Fruit fly (Drosophila melanogaster): ENCODE results near the gene Ir67c.

The Ir67c gene

dm6 chr3L:10434005-10434404 is at the start of gene Ir67c:
Gene Ir67c (minus strand): TSS chr3L:10434105.
- TF ChIP-seq Dll (optimal IDR thresholded peaks at IDR 0.05) (no peak), CG8478 (optimal IDR thresholded peaks at IDR 0.05) (no peak), usp (GFP tag; optimal IDR thresholded peaks at IDR 0.05) (no peak), EcR (GFP tag; optimal IDR thresholded peaks at IDR 0.05) (no peak), pan (optimal IDR thresholded peaks at IDR 0.05) (no peak), psq (optimal IDR thresholded peaks at IDR 0.05) (no peak)

- TF ChIP-seq psq (optimal IDR thresholded peaks at IDR 0.05) (no peak), usp (GFP tag; optimal IDR thresholded peaks at IDR 0.05) (no peak), EcR (GFP tag; optimal IDR thresholded peaks at IDR 0.05) (no peak), pan (optimal IDR thresholded peaks at IDR 0.05) (no peak), CG8478 (optimal IDR thresholded peaks at IDR 0.05) (no peak), Dll (optimal IDR thresholded peaks at IDR 0.05) (no peak)
Measured at dm6 chr3L:10482477-10482876, 48.6 kb upstream of the Ir67c start.

- TF ChIP-seq psq (optimal IDR thresholded peaks at IDR 0.05) = no peak
- no peak for TF ChIP-seq EcR (GFP tag; optimal IDR thresholded peaks at IDR 0.05)
- no peak for TF ChIP-seq pan (optimal IDR thresholded peaks at IDR 0.05)
- no peak for TF ChIP-seq CG8478 (optimal IDR thresholded peaks at IDR 0.05)
- TF ChIP-seq Dll (optimal IDR thresholded peaks at IDR 0.05) = no peak
- no peak for TF ChIP-seq usp (GFP tag; optimal IDR thresholded peaks at IDR 0.05)
Measured at dm6 chr3L:10481112-10481511, 47.2 kb upstream of the Ir67c start, which contains the start of gene Rbfox1. Gene Rbfox1 (plus strand): TSS chr3L:10481412.

dm6 chr3L:10478214-10478613 is 44.3 kb upstream of the Ir67c start, which contains the start of gene CG46430:
Gene CG46430 (plus strand): TSS chr3L:10478514.
- TF ChIP-seq usp (GFP tag; optimal IDR thresholded peaks at IDR 0.05) (no peak), EcR (GFP tag; optimal IDR thresholded peaks at IDR 0.05) (no peak), CG8478 (optimal IDR thresholded peaks at IDR 0.05) (no peak), psq (optimal IDR thresholded peaks at IDR 0.05) (no peak), Dll (optimal IDR thresholded peaks at IDR 0.05) (no peak), pan (optimal IDR thresholded peaks at IDR 0.05) (no peak)

- TF ChIP-seq pan (optimal IDR thresholded peaks at IDR 0.05) (no peak), psq (optimal IDR thresholded peaks at IDR 0.05) (no peak), usp (GFP tag; optimal IDR thresholded peaks at IDR 0.05) (no peak), Dll (optimal IDR thresholded peaks at IDR 0.05) (no peak), EcR (GFP tag; optimal IDR thresholded peaks at IDR 0.05) (no peak), CG8478 (optimal IDR thresholded peaks at IDR 0.05) (no peak)
Measured at dm6 chr3L:10464887-10465286, 31.0 kb upstream of the Ir67c start, which contains the start of gene S-Lap3. Gene S-Lap3 (plus strand): TSS chr3L:10465187.

dm6 chr3L:10463051-10463866 is 29.4 kb upstream of the Ir67c start, which contains the start of the genes Gem3 and CG32061:
Gene Gem3 (minus strand): TSS chr3L:10463101.
Gene CG32061 (plus strand): TSS chr3L:10463816.
- TF ChIP-seq CG8478 (optimal IDR thresholded peaks at IDR 0.05) (no peak), EcR (GFP tag; optimal IDR thresholded peaks at IDR 0.05) (no peak), usp (GFP tag; optimal IDR thresholded peaks at IDR 0.05) (no peak), pan (optimal IDR thresholded peaks at IDR 0.05) (no peak)

- TF ChIP-seq CG8478 (optimal IDR thresholded peaks at IDR 0.05) (no peak), EcR (GFP tag; optimal IDR thresholded peaks at IDR 0.05) (no peak), Dll (optimal IDR thresholded peaks at IDR 0.05) (no peak), psq (optimal IDR thresholded peaks at IDR 0.05) (no peak), pan (optimal IDR thresholded peaks at IDR 0.05) (no peak), usp (GFP tag; optimal IDR thresholded peaks at IDR 0.05) (no peak)
Measured at dm6 chr3L:10459076-10459475, 25.2 kb upstream of the Ir67c start.

- TF ChIP-seq psq (optimal IDR thresholded peaks at IDR 0.05) (no peak), Dll (optimal IDR thresholded peaks at IDR 0.05) (no peak), EcR (GFP tag; optimal IDR thresholded peaks at IDR 0.05) (no peak), pan (optimal IDR thresholded peaks at IDR 0.05) (no peak), usp (GFP tag; optimal IDR thresholded peaks at IDR 0.05) (no peak), CG8478 (optimal IDR thresholded peaks at IDR 0.05) (no peak)
Measured at dm6 chr3L:10449725-10450124, 15.8 kb upstream of the Ir67c start.

- TF ChIP-seq Dll (optimal IDR thresholded peaks at IDR 0.05) (no peak), EcR (GFP tag; optimal IDR thresholded peaks at IDR 0.05) (no peak), psq (optimal IDR thresholded peaks at IDR 0.05) (no peak)
Measured at dm6 chr3L:10446998-10447397, 13.1 kb upstream of the Ir67c start.

dm6 chr3L:10443958-10444357 is 10.1 kb upstream of the Ir67c start:
- TF ChIP-seq Dll (optimal IDR thresholded peaks at IDR 0.05) = no peak
- no peak for TF ChIP-seq usp (GFP tag; optimal IDR thresholded peaks at IDR 0.05)
- no peak for TF ChIP-seq psq (optimal IDR thresholded peaks at IDR 0.05)
- no peak for TF ChIP-seq CG8478 (optimal IDR thresholded peaks at IDR 0.05)
- TF ChIP-seq EcR (GFP tag; optimal IDR thresholded peaks at IDR 0.05) = no peak
- TF ChIP-seq pan (optimal IDR thresholded peaks at IDR 0.05) = no peak

- no peak for TF ChIP-seq EcR (GFP tag; optimal IDR thresholded peaks at IDR 0.05)
- TF ChIP-seq Dll (optimal IDR thresholded peaks at IDR 0.05) = no peak
- TF ChIP-seq pan (optimal IDR thresholded peaks at IDR 0.05) = no peak
- TF ChIP-seq psq (optimal IDR thresholded peaks at IDR 0.05) = no peak
- TF ChIP-seq CG8478 (optimal IDR thresholded peaks at IDR 0.05) = no peak
- TF ChIP-seq usp (GFP tag; optimal IDR thresholded peaks at IDR 0.05) = no peak
Measured at dm6 chr3L:10442486-10442885, 8.6 kb upstream of the Ir67c start.

- TF ChIP-seq Dll (optimal IDR thresholded peaks at IDR 0.05) (no peak), psq (optimal IDR thresholded peaks at IDR 0.05) (no peak), CG8478 (optimal IDR thresholded peaks at IDR 0.05) (no peak), EcR (GFP tag; optimal IDR thresholded peaks at IDR 0.05) (no peak)
Measured at dm6 chr3L:10440488-10440887, 6.6 kb upstream of the Ir67c start.

Data from whole organism.